Worm (Caenorhabditis elegans) whole organism, L4/young adult: ENCODE data around the gene R08C7.11.

ENCODE experiments used
- dao-5 ChIP-seq: sonication (generic microtip); optimal IDR thresholded peaks from 2 replicates; lab custom pipeline; 2016; ENCODE audit warnings: missing genotype, missing genetic modification characterization, moderate library complexity, missing compliant biosample characterization
- him-1 ChIP-seq: sonication (generic microtip); optimal IDR thresholded peaks from 2 replicates; lab custom pipeline; 2016; ENCODE audit warnings: missing genotype, missing genetic modification reagents, missing genetic modification characterization, missing compliant biosample characterization

DNA sequence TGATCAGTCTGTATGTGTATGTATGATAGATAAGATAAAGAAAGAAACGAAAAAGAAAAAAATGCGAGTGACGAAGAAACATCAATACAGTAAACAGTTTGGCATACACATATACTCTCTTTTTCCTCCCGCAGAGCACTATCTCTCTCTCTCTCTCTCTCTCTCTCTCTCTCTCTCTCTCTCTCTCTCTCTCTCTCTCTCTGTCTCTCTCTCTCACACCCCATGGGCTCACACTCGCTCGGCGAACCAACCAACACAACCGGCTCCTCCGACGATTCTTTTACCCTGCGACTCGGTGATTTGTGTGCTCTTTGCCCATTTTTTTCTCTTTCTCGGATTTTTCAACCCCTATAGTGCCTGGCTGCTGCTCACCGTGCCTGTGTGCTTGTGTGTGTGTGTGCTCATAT is 47.7 kb downstream of the R08C7.11 start:
- TF ChIP-seq him-1 (tag; lab: Kevin White, UChicago) (no peak), dao-5 (tag; lab: Kevin White, UChicago) (no peak)
